Fruit fly (Drosophila melanogaster): Measurements from ENCODE around the gene tal-2A.
A peak's percentile ranks its signal among the peaks of the same experiment; 100 is the strongest.

tal-2A gene

dm6 chr3R:13839883-13840412 is 27.0 kb downstream of the tal-2A start, which contains the start of gene CG31495 (continued):
- TF ChIP-seq CG17359 (tag; optimal IDR thresholded peaks at IDR 0.05): peak; percentile 4
- TF ChIP-seq CoRest (tag; optimal IDR thresholded peaks at IDR 0.05): peak; percentile 58
- TF ChIP-seq CG12391 (tag; optimal IDR thresholded peaks at IDR 0.05): peak; percentile 47
- no peak for TF ChIP-seq Fer2 (tag; optimal IDR thresholded peaks at IDR 0.05)
- TF ChIP-seq ab (GFP tag; optimal IDR thresholded peaks at IDR 0.05): no peak
- TF ChIP-seq HLH54F (GFP tag; optimal IDR thresholded peaks at IDR 0.05): peak; percentile 11
- TF ChIP-seq Ssrp (tag; optimal IDR thresholded peaks at IDR 0.05): no peak
- peak; percentile 47; the same call in 2 of the 3 replicates for TF ChIP-seq CG34224 (GFP tag; IDR thresholded peaks at IDR 0.05; ENCODE audit: partially characterized antibody)
- TF ChIP-seq CG13624 (GFP tag; optimal IDR thresholded peaks at IDR 0.05): peak; percentile 21
- TF ChIP-seq CG12299 (tag; optimal IDR thresholded peaks at IDR 0.05): no peak
- peak; percentile 41; the same call in 1 of the 2 replicates for TF ChIP-seq vvl (GFP tag; IDR thresholded peaks at IDR 0.05)
- no peak for TF ChIP-seq sc (optimal IDR thresholded peaks at IDR 0.05)
- no peak for TF ChIP-seq sc (GFP tag; optimal IDR thresholded peaks at IDR 0.05)
- TF ChIP-seq phol (tag; optimal IDR thresholded peaks at IDR 0.05): peak; percentile 67
- peak; percentile 60; the same call in 3 of the 4 replicates for TF ChIP-seq Dll (GFP tag; IDR thresholded peaks at IDR 0.05; ENCODE audit: partially characterized antibody)
- peak; percentile 54 for TF ChIP-seq CG13287 (GFP tag; IDR thresholded peaks at IDR 0.05; ENCODE audit: partially characterized antibody)
- peak; percentile 30; the same call in 1 of the 2 replicates for TF ChIP-seq amos (GFP tag; IDR thresholded peaks at IDR 0.05; ENCODE audit: partially characterized antibody)
- TF ChIP-seq CG10147 (GFP tag; optimal IDR thresholded peaks at IDR 0.05): no peak
- TF ChIP-seq Atf3 (GFP tag; optimal IDR thresholded peaks at IDR 0.05): no peak
- peak; percentile 78 for TF ChIP-seq stwl (tag; optimal IDR thresholded peaks at IDR 0.05)
- 0 out of 2 replicates have a peak, but pooled peaks have one; percentile 7 for TF ChIP-seq nerfin-2 (GFP tag; IDR thresholded peaks at IDR 0.05; ENCODE audit: partially characterized antibody)
- peak; percentile 17 for TF ChIP-seq CG4617 (GFP tag; optimal IDR thresholded peaks at IDR 0.05; ENCODE audit: borderline replicate concordance)
- peak; percentile 61 for TF ChIP-seq Dref (GFP tag; IDR thresholded peaks at IDR 0.05)
- TF ChIP-seq insv (GFP tag; optimal IDR thresholded peaks at IDR 0.05): peak in 1 of 2 experiments; percentile 18
- TF ChIP-seq trem (tag; optimal IDR thresholded peaks at IDR 0.05): peak; percentile 68
- 0 out of 2 replicates have a peak, but pooled peaks have one; percentile 26 for TF ChIP-seq Ada2b (GFP tag; IDR thresholded peaks at IDR 0.05)
- TF ChIP-seq Med (GFP tag): peak; percentile 66
- TF ChIP-seq Pdp1 (GFP tag; optimal IDR thresholded peaks at IDR 0.05): peak in 1 of 2 experiments; percentile 85
- TF ChIP-seq CG13424 (tag; optimal IDR thresholded peaks at IDR 0.05): peak; percentile 21
- TF ChIP-seq knrl (GFP tag; IDR thresholded peaks at IDR 0.05; ENCODE audit: partially characterized antibody): 0 out of 3 replicates have a peak, but pooled peaks have one; percentile 39
- TF ChIP-seq CG17186 (GFP tag; optimal IDR thresholded peaks at IDR 0.05): peak; percentile 84
- TF ChIP-seq CG9932 (GFP tag; IDR thresholded peaks at IDR 0.05): peak; percentile 60
- TF ChIP-seq chn (GFP tag; optimal IDR thresholded peaks at IDR 0.05): peak; percentile 13
- TF ChIP-seq CG9437 (GFP tag; optimal IDR thresholded peaks at IDR 0.05): peak; percentile 99

DNA sequence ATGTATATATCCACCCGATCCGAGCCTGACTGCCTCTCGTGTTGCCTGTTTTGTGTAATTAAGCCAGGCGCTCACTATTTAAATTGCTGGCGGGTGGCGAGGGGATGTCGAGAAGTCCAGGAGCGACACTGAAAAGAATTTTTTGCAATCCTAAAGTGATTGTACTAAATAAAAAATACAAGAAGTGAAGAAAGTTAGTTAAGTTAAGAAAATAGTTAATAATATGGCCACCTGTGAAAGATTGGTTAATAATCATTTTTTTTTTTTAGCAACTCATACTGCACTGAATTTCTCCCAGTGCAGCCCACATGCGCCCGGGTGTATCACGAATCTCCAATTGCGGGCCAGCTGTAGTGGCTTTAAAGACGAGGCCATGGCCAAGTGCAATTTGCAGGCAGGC is 28.0 kb downstream of the tal-2A start:
- TF ChIP-seq Bteb2 (GFP tag; optimal IDR thresholded peaks at IDR 0.05) (no peak), bsh (GFP tag; optimal IDR thresholded peaks at IDR 0.05) (peak in 1 of 2 experiments; percentile 27), row (GFP tag; IDR thresholded peaks at IDR 0.05) (peak; percentile 26; the same call in 1 of the 3 replicates), nom (GFP tag; optimal IDR thresholded peaks at IDR 0.05) (peak; percentile 22), tgo (GFP tag; IDR thresholded peaks at IDR 0.05) (0 out of 3 replicates have a peak, but pooled peaks have one; percentile 14), CG17328 (GFP tag; IDR thresholded peaks at IDR 0.05) (0 out of 2 replicates have a peak, but pooled peaks have one; percentile 37), gem (tag; optimal IDR thresholded peaks at IDR 0.05) (peak; percentile 5), GATAe (GFP tag; conservative IDR thresholded peaks at IDR 0.05) (no peak), prd (optimal IDR thresholded peaks at IDR 0.05) (no peak), prd (GFP tag; IDR thresholded peaks at IDR 0.05) (peak; percentile 61; the same call in 2 of the 3 replicates), Drgx (GFP tag; IDR thresholded peaks at IDR 0.05) (0 out of 2 replicates have a peak, but pooled peaks have one; percentile 8), gsb-n (tag; optimal IDR thresholded peaks at IDR 0.05) (no peak), Optix (GFP tag; IDR thresholded peaks at IDR 0.05) (no peak), Med (GFP tag) (peak; percentile 18), Ptx1 (GFP tag; IDR thresholded peaks at IDR 0.05) (no peak), cas (GFP tag; IDR thresholded peaks at IDR 0.05) (no peak), lbe (GFP tag; optimal IDR thresholded peaks at IDR 0.05) (peak; percentile 15)

Data from whole organism, embryonic.